Worm (Caenorhabditis elegans) whole organism, young adult: Measurements from ENCODE around the gene Y53C12A.11.

Experiments
- D2030.7 ChIP-seq: fragments of 200-800 bp; sonication (Bioruptor generic); IDR thresholded peaks from 2 replicates; pipeline ENCODE4 v1.3.6; 2022; ENCODE audit warnings: missing genetic modification reagents, missing genetic modification characterization, missing compliant biosample characterization
- F33H1.4 ChIP-seq: fragments of 200-800 bp; sonication (Bioruptor generic); IDR thresholded peaks from 2 replicates; pipeline ENCODE4 v1.3.6; 2022; ENCODE audit warnings: missing genetic modification reagents, missing genetic modification characterization, missing compliant biosample characterization
- T07F8.4 ChIP-seq: sonication (generic microtip); optimal IDR thresholded peaks from 2 replicates; lab custom pipeline; 2016; ENCODE audit warnings: mild to moderate bottlenecking, missing genetic modification characterization, moderate library complexity, missing compliant biosample characterization
- ama-1 ChIP-seq, 3 experiments: fragments of 150-350 bp in 1 of 3; sonication (generic microtip) in 2 of 3; optimal IDR thresholded peaks; 2 replicates each; lab custom pipeline; 2014 to 2018; ENCODE audit warnings: missing biosample characterization in 2 of 3, missing genetic modification characterization in 2 of 3, missing genetic modification reagents in 2 of 3
- bed-2 ChIP-seq: fragments of 200-800 bp; sonication (Bioruptor generic); IDR thresholded peaks from 2 replicates; pipeline ENCODE4 v1.3.6; 2022; ENCODE audit warnings: missing genetic modification reagents, missing genetic modification characterization, missing compliant biosample characterization
- ceh-100 ChIP-seq: fragments of 200-800 bp; sonication (Bioruptor generic); IDR thresholded peaks from 2 replicates; pipeline ENCODE4 v1.3.6; 2022; ENCODE audit warnings: missing genetic modification reagents, missing genetic modification characterization, missing compliant biosample characterization
- chd-7 ChIP-seq: sonication (generic microtip); optimal IDR thresholded peaks from 2 replicates; lab custom pipeline; 2016; ENCODE audit warnings: mild to moderate bottlenecking, missing genetic modification characterization, moderate library complexity, missing compliant biosample characterization
- die-1 ChIP-seq: sonication (generic microtip); optimal IDR thresholded peaks from 2 replicates; lab custom pipeline; 2016; ENCODE audit warnings: missing genotype, mild to moderate bottlenecking, missing genetic modification characterization, missing compliant biosample characterization
- ets-4 ChIP-seq: fragments of 200-800 bp; sonication (Bioruptor generic); optimal IDR thresholded peaks from 2 replicates; lab custom pipeline; 2018; ENCODE audit warnings: mild to moderate bottlenecking, missing genetic modification characterization, missing compliant biosample characterization
- lin-40 ChIP-seq: sonication (generic microtip); optimal IDR thresholded peaks from 2 replicates; lab custom pipeline; 2016; ENCODE audit warnings: missing genetic modification characterization, mild to moderate bottlenecking, missing compliant biosample characterization, missing genotype, missing genetic modification reagents
- mel-28 ChIP-seq: sonication (generic microtip); optimal IDR thresholded peaks from 2 replicates; lab custom pipeline; 2016; ENCODE audit warnings: borderline replicate concordance, mild to moderate bottlenecking, missing genetic modification characterization, missing compliant biosample characterization
- sptf-2 ChIP-seq: fragments of 200-800 bp; sonication (Bioruptor generic); optimal IDR thresholded peaks from 2 replicates; lab custom pipeline; 2018; ENCODE audit warnings: mild to moderate bottlenecking, missing genetic modification characterization, missing compliant biosample characterization
- unc-62 ChIP-seq: fragments of 150-350 bp; optimal IDR thresholded peaks from 2 replicates; lab custom pipeline; 2014; ENCODE audit warnings: missing biosample characterization, missing genetic modification reagents, missing genetic modification characterization
- ztf-26 ChIP-seq: sonication (generic microtip); optimal IDR thresholded peaks from 2 replicates; lab custom pipeline; 2017; ENCODE audit warnings: missing genetic modification characterization, missing compliant biosample characterization

DNA sequence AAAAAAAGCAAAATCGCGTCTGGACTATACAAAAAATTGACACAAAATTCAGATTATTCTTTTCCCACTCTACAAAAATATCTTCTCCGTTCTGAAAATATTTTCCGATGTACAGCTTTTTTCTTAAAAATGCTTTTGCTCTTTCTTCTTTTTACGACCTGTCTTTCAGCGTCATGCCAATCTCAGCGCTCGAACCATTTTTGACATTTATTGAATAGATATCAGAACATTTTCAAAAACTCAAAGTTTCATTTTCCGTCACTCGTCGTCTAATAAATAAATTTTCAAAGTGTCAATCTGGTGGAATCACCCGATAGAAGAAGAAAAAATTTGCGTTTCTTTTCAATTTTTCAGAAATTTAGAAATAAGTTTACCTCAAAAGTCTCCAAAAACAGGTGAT, 22.9 kb upstream of the Y53C12A.11 start:
- TF ChIP-seq T07F8.4, result no peak
- TF ChIP-seq D2030.7, result no peak
- TF ChIP-seq ztf-26 (tag; lab: Kevin White, UChicago), result no peak
- no peak for TF ChIP-seq F33H1.4 (GFP tag; lab: Robert Waterston, UW)
- no peak for TF ChIP-seq bed-2 (GFP tag; lab: Robert Waterston, UW)
- no peak for TF ChIP-seq mel-28
- no peak for TF ChIP-seq chd-7 (tag; lab: Kevin White, UChicago)
- no peak for TF ChIP-seq ets-4 (GFP tag; lab: Kevin White, UChicago)
- TF ChIP-seq unc-62 (GFP tag; lab: Kevin White, UChicago), result peak; percentile 97
- TF ChIP-seq ama-1 (optimal IDR thresholded peaks at IDR 0.05; lab: Kevin White, UChicago), result no peak
- TF ChIP-seq ama-1 (GFP tag; optimal IDR thresholded peaks at IDR 0.05; lab: Kevin White, UChicago), result no peak
- TF ChIP-seq sptf-2 (GFP tag; lab: Kevin White, UChicago), result no peak
- no peak for TF ChIP-seq lin-40 (tag; lab: Kevin White, UChicago)
- no peak for TF ChIP-seq die-1 (tag; lab: Kevin White, UChicago)
- no peak for TF ChIP-seq ceh-100
